Fruit fly (Drosophila melanogaster) whole organism, embryonic: ENCODE data around the gene CG4456.

Experiments used
- Atf6 ChIP-seq: fragments of 200-800 bp; sonication (Bioruptor generic); IDR thresholded peaks from 2 replicates; pipeline ENCODE4 v1.3.6; 2022; ENCODE audit warnings: missing biosample characterization, missing genetic modification characterization
- BEAF-32 ChIP-seq: fragments of 200-800 bp; sonication (Bioruptor generic); optimal IDR thresholded peaks from 3 replicates; lab custom pipeline; 2017; ENCODE audit warnings: missing biosample characterization, missing genetic modification characterization, mild to moderate bottlenecking, moderate library complexity, missing genetic modification reagents
- CG10209 ChIP-seq: fragments of 200-800 bp; sonication (Bioruptor generic); optimal IDR thresholded peaks from 3 replicates; lab custom pipeline; 2017; ENCODE audit warnings: missing biosample characterization, mild to moderate bottlenecking, missing genetic modification characterization, missing genetic modification reagents
- CG10366 ChIP-seq: fragments of 200-800 bp; sonication (Bioruptor generic); IDR thresholded peaks from 2 replicates; pipeline ENCODE4 v1.3.6; 2022; ENCODE audit warnings: missing biosample characterization, missing genetic modification characterization
- CG10959 ChIP-seq: fragments of 200-800 bp; sonication (Bioruptor generic); IDR thresholded peaks from 2 replicates; pipeline ENCODE4 v1.3.6; 2022; ENCODE audit warnings: missing biosample characterization, missing genetic modification characterization
- CG11504 ChIP-seq: fragments of 200-800 bp; sonication (Bioruptor generic); optimal IDR thresholded peaks from 3 replicates; lab custom pipeline; 2019; ENCODE audit warnings: missing biosample characterization, mild to moderate bottlenecking, missing genetic modification characterization, moderate library complexity
- CG12104 ChIP-seq: fragments of 200-800 bp; sonication (Bioruptor generic); optimal IDR thresholded peaks from 3 replicates; lab custom pipeline; 2016; ENCODE audit warnings: missing biosample characterization, missing genetic modification characterization
- CG12744 ChIP-seq: fragments of 200-800 bp; sonication (Bioruptor generic); optimal IDR thresholded peaks from 2 replicates; lab custom pipeline; 2016; ENCODE audit warnings: missing biosample characterization, missing genetic modification characterization
- CG12769 ChIP-seq: fragments of 200-800 bp; sonication (Bioruptor generic); optimal IDR thresholded peaks from 2 replicates; lab custom pipeline; 2019; ENCODE audit warnings: missing biosample characterization, mild to moderate bottlenecking, missing genetic modification characterization, moderate library complexity
- CG13296 ChIP-seq: fragments of 200-800 bp; sonication (Bioruptor generic); optimal IDR thresholded peaks from 3 replicates; lab custom pipeline; 2018; ENCODE audit warnings: missing biosample characterization, mild to moderate bottlenecking, missing genetic modification characterization
- CG13424 ChIP-seq: fragments of 200-800 bp; sonication (Bioruptor generic); optimal IDR thresholded peaks from 2 replicates; lab custom pipeline; 2019; ENCODE audit warnings: missing biosample characterization, mild to moderate bottlenecking, missing genetic modification characterization, moderate library complexity
- CG15073 ChIP-seq: fragments of 200-800 bp; sonication (Bioruptor generic); optimal IDR thresholded peaks from 2 replicates; lab custom pipeline; 2016; ENCODE audit warnings: missing biosample characterization, missing genetic modification characterization
- CG16815 ChIP-seq: fragments of 200-800 bp; sonication (Bioruptor generic); optimal IDR thresholded peaks from 3 replicates; lab custom pipeline; 2017; ENCODE audit warnings: missing biosample characterization, mild to moderate bottlenecking, missing genetic modification characterization
- CG18262 ChIP-seq: fragments of 200-800 bp; optimal IDR thresholded peaks from 3 replicates; lab custom pipeline; 2019; ENCODE audit warnings: missing biosample characterization, mild to moderate bottlenecking, missing genetic modification characterization, moderate library complexity
- CG34224 ChIP-seq: fragments of 200-800 bp; sonication (Bioruptor generic); IDR thresholded peaks from 3 replicates; pipeline ENCODE4 v1.3.6; 2022; ENCODE audit warnings: missing biosample characterization, missing genetic modification characterization; ENCODE audit not compliant: partially characterized antibody
- CG3847 ChIP-seq: fragments of 200-800 bp; sonication (Bioruptor generic); IDR thresholded peaks from 2 replicates; pipeline ENCODE4 v1.3.6; 2022; ENCODE audit warnings: missing biosample characterization, missing genetic modification characterization
- CG8089 ChIP-seq: fragments of 200-800 bp; sonication (Bioruptor generic); optimal IDR thresholded peaks from 3 replicates; lab custom pipeline; 2016; ENCODE audit warnings: missing biosample characterization, missing genetic modification characterization
- CoRest ChIP-seq: fragments of 200-800 bp; sonication (Bioruptor generic); optimal IDR thresholded peaks from 3 replicates; lab custom pipeline; 2018; ENCODE audit warnings: missing biosample characterization, mild to moderate bottlenecking, missing genetic modification characterization, moderate library complexity
- Dad ChIP-seq: fragments of 200-800 bp; sonication (Bioruptor generic); optimal IDR thresholded peaks from 3 replicates; lab custom pipeline; 2016; ENCODE audit warnings: missing biosample characterization, missing genetic modification characterization
- Hmr ChIP-seq: fragments of 200-800 bp; sonication (Bioruptor generic); optimal IDR thresholded peaks from 3 replicates; lab custom pipeline; 2017; ENCODE audit warnings: mild to moderate bottlenecking, missing biosample characterization, missing genetic modification reagents, missing genetic modification characterization
- Nf-YA ChIP-seq: fragments of 200-800 bp; sonication (Bioruptor generic); IDR thresholded peaks from 2 replicates; pipeline ENCODE4 v1.3.6; 2022; ENCODE audit warnings: missing biosample characterization, missing genetic modification characterization
- Oaz ChIP-seq: fragments of 200-800 bp; sonication (Bioruptor generic); IDR thresholded peaks from 2 replicates; pipeline ENCODE4 v1.3.6; 2022; ENCODE audit warnings: missing biosample characterization, missing genetic modification characterization
- Pdp1 ChIP-seq, 2 experiments: fragments of 200-800 bp; sonication (Bioruptor generic); optimal IDR thresholded peaks; 3 replicates each; lab custom pipeline; 2016; ENCODE audit warnings: missing biosample characterization in 2 of 2, missing genetic modification characterization in 2 of 2, mild to moderate bottlenecking in 1 of 2, moderate library complexity in 1 of 2
- Ravus ChIP-seq: fragments of 200-800 bp; sonication (Bioruptor generic); IDR thresholded peaks from 2 replicates; pipeline ENCODE4 v1.3.6; 2022; ENCODE audit warnings: missing biosample characterization, missing genetic modification characterization
- Sox100B ChIP-seq: fragments of 200-800 bp; sonication (Bioruptor generic); optimal IDR thresholded peaks from 3 replicates; lab custom pipeline; 2018; ENCODE audit warnings: missing biosample characterization, mild to moderate bottlenecking, missing genetic modification characterization
- Sox102F ChIP-seq: fragments of 200-800 bp; sonication (Bioruptor generic); optimal IDR thresholded peaks from 2 replicates; lab custom pipeline; 2018; ENCODE audit warnings: missing biosample characterization, mild to moderate bottlenecking, missing genetic modification characterization, moderate library complexity
- Sry-δ ChIP-seq: fragments of 200-800 bp; sonication (Bioruptor generic); optimal IDR thresholded peaks from 2 replicates; lab custom pipeline; 2016; ENCODE audit warnings: missing biosample characterization, missing genetic modification characterization
- TFAM ChIP-seq: fragments of 200-800 bp; sonication (Bioruptor generic); optimal IDR thresholded peaks from 2 replicates; lab custom pipeline; 2017; ENCODE audit warnings: missing biosample characterization, missing genetic modification characterization, inconsistent platforms
- Vsx1 ChIP-seq: fragments of 200-800 bp; sonication (Bioruptor generic); optimal IDR thresholded peaks from 2 replicates; lab custom pipeline; 2017; ENCODE audit warnings: missing biosample characterization, mild to moderate bottlenecking, missing genetic modification characterization, missing genetic modification reagents
- Xbp1 ChIP-seq: fragments of 200-800 bp; sonication (Bioruptor generic); optimal IDR thresholded peaks from 3 replicates; lab custom pipeline; 2016; ENCODE audit warnings: missing biosample characterization, mild to moderate bottlenecking, missing genetic modification characterization
- corto ChIP-seq: fragments of 200-800 bp; sonication (Bioruptor generic); optimal IDR thresholded peaks from 2 replicates; lab custom pipeline; 2016; ENCODE audit warnings: missing biosample characterization, mild to moderate bottlenecking, missing genetic modification characterization, moderate library complexity
- crc ChIP-seq: fragments of 200-800 bp; sonication (Bioruptor generic); optimal IDR thresholded peaks from 2 replicates; lab custom pipeline; 2016; ENCODE audit warnings: missing biosample characterization, missing genetic modification characterization
- croc ChIP-seq: fragments of 200-800 bp; sonication (Bioruptor generic); conservative IDR thresholded peaks from 3 replicates; pipeline ENCODE4 v1.3.6; 2022; ENCODE audit warnings: missing biosample characterization, missing genetic modification characterization
- danr ChIP-seq: fragments of 200-800 bp; sonication (Bioruptor generic); IDR thresholded peaks from 2 replicates; pipeline ENCODE4 v1.3.6; 2022; ENCODE audit warnings: missing biosample characterization, missing genetic modification characterization
- dm ChIP-seq: fragments of 200-800 bp; sonication (Bioruptor generic); optimal IDR thresholded peaks from 3 replicates; lab custom pipeline; 2016; ENCODE audit warnings: missing biosample characterization, missing genetic modification characterization
- en ChIP-seq: fragments of 200-800 bp; sonication (Bioruptor generic); optimal IDR thresholded peaks from 2 replicates; lab custom pipeline; 2016; ENCODE audit warnings: missing biosample characterization, missing genetic modification characterization
- eve ChIP-seq, 2 experiments: fragments of >200 bp; optimal IDR thresholded peaks; 2 replicates each; lab custom pipeline; 2017; ENCODE audit warnings: missing biosample characterization in 2 of 2, missing genetic modification characterization in 2 of 2
- fd3F ChIP-seq: fragments of 200-800 bp; sonication (Bioruptor generic); optimal IDR thresholded peaks from 2 replicates; lab custom pipeline; 2018; ENCODE audit warnings: missing biosample characterization, mild to moderate bottlenecking, missing genetic modification characterization, moderate library complexity
- grau ChIP-seq: fragments of 200-800 bp; optimal IDR thresholded peaks from 3 replicates; lab custom pipeline; 2019; ENCODE audit warnings: missing biosample characterization, mild to moderate bottlenecking, missing genetic modification characterization, moderate library complexity
- h ChIP-seq: fragments of >200 bp; optimal IDR thresholded peaks from 2 replicates; lab custom pipeline; 2017
- hb ChIP-seq: fragments of 200-800 bp; sonication (Bioruptor generic); IDR thresholded peaks from 3 replicates; pipeline ENCODE4 v1.3.6; 2022; ENCODE audit warnings: missing biosample characterization, missing genetic modification characterization; ENCODE audit not compliant: partially characterized antibody
- kah ChIP-seq: fragments of 200-800 bp; sonication (Bioruptor generic); optimal IDR thresholded peaks from 2 replicates; lab custom pipeline; 2018; ENCODE audit warnings: missing biosample characterization, mild to moderate bottlenecking, missing genetic modification characterization
- phol ChIP-seq: fragments of 200-800 bp; sonication (Bioruptor generic); optimal IDR thresholded peaks from 3 replicates; lab custom pipeline; 2018; ENCODE audit warnings: missing biosample characterization, mild to moderate bottlenecking, missing genetic modification characterization, moderate library complexity
- slp2 ChIP-seq: fragments of 200-800 bp; sonication (Bioruptor generic); optimal IDR thresholded peaks from 2 replicates; lab custom pipeline; 2016; ENCODE audit warnings: missing biosample characterization, missing genetic modification characterization
- stc ChIP-seq: fragments of 200-800 bp; sonication (Bioruptor generic); IDR thresholded peaks from 2 replicates; pipeline ENCODE4 v1.3.6; 2022; ENCODE audit warnings: missing biosample characterization, missing genetic modification characterization
- tio ChIP-seq: fragments of 200-800 bp; sonication (Bioruptor generic); optimal IDR thresholded peaks from 2 replicates; lab custom pipeline; 2017; ENCODE audit warnings: missing biosample characterization, missing genetic modification characterization, inconsistent platforms
- wek ChIP-seq: fragments of 200-800 bp; sonication (Bioruptor generic); optimal IDR thresholded peaks from 3 replicates; lab custom pipeline; 2018; ENCODE audit warnings: missing biosample characterization, mild to moderate bottlenecking, missing genetic modification characterization, moderate library complexity
- wor ChIP-seq: fragments of 200-800 bp; sonication (Bioruptor generic); IDR thresholded peaks from 2 replicates; pipeline ENCODE4 v1.3.6; 2022; ENCODE audit warnings: missing biosample characterization, missing genetic modification characterization
- zfh1 ChIP-seq: fragments of 200-800 bp; sonication (Bioruptor generic); IDR thresholded peaks from 3 replicates; pipeline ENCODE4 v1.3.6; 2022; ENCODE audit warnings: missing biosample characterization, missing genetic modification characterization

Gene CG4456

dm6 chr3L:9420054-9420818, 47.7 kb downstream of the CG4456 start (continued):
- TF ChIP-seq Hmr = peak; percentile 9
- TF ChIP-seq CG34224 = no peak
- no peak for TF ChIP-seq hb (GFP tag; lab: Robert Waterston, UW)
- peak; percentile 40 for TF ChIP-seq CG10366 (GFP tag; lab: Robert Waterston, UW)
- no peak for TF ChIP-seq CG16815 (GFP tag; lab: Kevin White, UChicago)
- no peak for TF ChIP-seq Ravus (GFP tag; lab: Robert Waterston, UW)
- no peak for TF ChIP-seq Dad (GFP tag; lab: Kevin White, UChicago)
- TF ChIP-seq Nf-YA (GFP tag; lab: Robert Waterston, UW) = peak; percentile 43; the same call in 1 of the 2 replicates
- no peak for TF ChIP-seq crc (GFP tag; lab: Kevin White, UChicago)
- no peak for TF ChIP-seq BEAF-32 (GFP tag; lab: Kevin White, UChicago)
- peak; percentile 56 for TF ChIP-seq CG18262
- peak; percentile 76 for TF ChIP-seq CG11504 (tag; lab: Kevin White, UChicago)
- no peak for TF ChIP-seq dm (GFP tag; lab: Kevin White, UChicago)
- TF ChIP-seq kah (GFP tag; lab: Kevin White, UChicago) = no peak
- TF ChIP-seq Pdp1 (GFP tag; optimal IDR thresholded peaks at IDR 0.05; lab: Kevin White, UChicago) = no peak
- no peak for TF ChIP-seq Sry-δ
- TF ChIP-seq slp2 (GFP tag; lab: Kevin White, UChicago) = peak; percentile 17
- TF ChIP-seq danr (GFP tag; lab: Robert Waterston, UW) = no peak
- TF ChIP-seq en (GFP tag; lab: Kevin White, UChicago) = peak; percentile 3
- no peak for TF ChIP-seq CG15073 (GFP tag; lab: Kevin White, UChicago)
- TF ChIP-seq croc (GFP tag; lab: Robert Waterston, UW) = peak; percentile 20; the same call in 1 of the 3 replicates
- no peak for TF ChIP-seq CG10959 (GFP tag; lab: Robert Waterston, UW)
- 0 out of 3 replicates have a peak, but pooled peaks have one; percentile 16 for TF ChIP-seq zfh1 (GFP tag; lab: Robert Waterston, UW)
- TF ChIP-seq Vsx1 (GFP tag; lab: Kevin White, UChicago) = no peak
- peak; percentile 38 for TF ChIP-seq CoRest
- TF ChIP-seq Atf6 = peak; percentile 69
- TF ChIP-seq corto (GFP tag; lab: Kevin White, UChicago) = peak; percentile 82
- no peak for TF ChIP-seq CG12104 (GFP tag; lab: Kevin White, UChicago)
- TF ChIP-seq tio (GFP tag; lab: Kevin White, UChicago) = no peak
- peak; percentile 54 for TF ChIP-seq CG13424 (tag; lab: Kevin White, UChicago)
- peak; percentile 26 for TF ChIP-seq CG10209
- TF ChIP-seq stc (GFP tag; lab: Robert Waterston, UW) = peak; percentile 54; the same call in 1 of the 2 replicates
- TF ChIP-seq wek (GFP tag; lab: Kevin White, UChicago) = no peak
- TF ChIP-seq Sox100B (GFP tag; lab: Kevin White, UChicago) = peak; percentile 50
- TF ChIP-seq Sox102F (GFP tag; lab: Kevin White, UChicago) = peak; percentile 77
- TF ChIP-seq grau (tag; lab: Kevin White, UChicago) = peak; percentile 50
- peak; percentile 12; the same call in 1 of the 2 replicates for TF ChIP-seq CG3847 (GFP tag; lab: Robert Waterston, UW)
- no peak for TF ChIP-seq h (lab: Kevin White, UChicago)
- TF ChIP-seq fd3F (GFP tag; lab: Kevin White, UChicago) = peak; percentile 21
- TF ChIP-seq CG12769 = no peak
- peak; percentile 41 for TF ChIP-seq phol (tag; lab: Kevin White, UChicago)
- no peak for TF ChIP-seq TFAM (GFP tag; lab: Kevin White, UChicago)
- no peak for TF ChIP-seq Oaz (GFP tag; lab: Robert Waterston, UW)
- peak; percentile 26 for TF ChIP-seq CG13296 (GFP tag; lab: Kevin White, UChicago)
- peak; percentile 4 for TF ChIP-seq CG12744 (GFP tag; lab: Kevin White, UChicago)
- TF ChIP-seq Xbp1 (GFP tag; lab: Kevin White, UChicago) = peak; percentile 54
- TF ChIP-seq wor (GFP tag; lab: Robert Waterston, UW) = peak; percentile 38; the same call in 1 of the 2 replicates
- TF ChIP-seq CG8089 = no peak
- peak in 1 of 2 experiments; percentile 74 for TF ChIP-seq eve (GFP tag; optimal IDR thresholded peaks at IDR 0.05; lab: Kevin White, UChicago)
